Fruit fly (Drosophila melanogaster) whole organism, embryonic: ENCODE data around the gene dpr18.

ENCODE experiments used
- Aef1 ChIP-seq: fragments of 200-800 bp; sonication (Bioruptor generic); IDR thresholded peaks from 3 replicates; pipeline ENCODE4 v1.3.6; 2022; ENCODE audit warnings: missing biosample characterization, missing genetic modification characterization
- Asciz ChIP-seq: fragments of 200-800 bp; sonication (Bioruptor generic); optimal IDR thresholded peaks from 2 replicates; lab custom pipeline; 2017; ENCODE audit warnings: missing biosample characterization, mild to moderate bottlenecking, missing genetic modification characterization, missing genetic modification reagents
- Bdp1 ChIP-seq: fragments of 200-800 bp; sonication (Bioruptor generic); optimal IDR thresholded peaks from 3 replicates; lab custom pipeline; 2016; ENCODE audit warnings: missing biosample characterization, missing genetic modification characterization
- Bteb2 ChIP-seq: fragments of 200-800 bp; sonication (Bioruptor generic); optimal IDR thresholded peaks from 2 replicates; lab custom pipeline; 2016; ENCODE audit warnings: missing biosample characterization, missing genetic modification characterization
- CG10431 ChIP-seq: fragments of 200-800 bp; sonication (Bioruptor generic); optimal IDR thresholded peaks from 3 replicates; lab custom pipeline; 2018; ENCODE audit warnings: missing biosample characterization, mild to moderate bottlenecking, missing genetic modification characterization
- CG10654 ChIP-seq: fragments of 200-800 bp; sonication (Bioruptor generic); optimal IDR thresholded peaks from 2 replicates; lab custom pipeline; 2016; ENCODE audit warnings: missing biosample characterization, missing genetic modification characterization
- CG12299 ChIP-seq: fragments of 200-800 bp; sonication (Bioruptor generic); optimal IDR thresholded peaks from 2 replicates; lab custom pipeline; 2018; ENCODE audit warnings: missing biosample characterization, mild to moderate bottlenecking, missing genetic modification characterization
- CG12744 ChIP-seq: fragments of 200-800 bp; sonication (Bioruptor generic); optimal IDR thresholded peaks from 2 replicates; lab custom pipeline; 2016; ENCODE audit warnings: missing biosample characterization, missing genetic modification characterization
- CG14710 ChIP-seq: fragments of 200-800 bp; sonication (Bioruptor generic); optimal IDR thresholded peaks from 3 replicates; lab custom pipeline; 2019; ENCODE audit warnings: missing biosample characterization, mild to moderate bottlenecking, missing genetic modification characterization, moderate library complexity
- CG16815 ChIP-seq: fragments of 200-800 bp; sonication (Bioruptor generic); optimal IDR thresholded peaks from 3 replicates; lab custom pipeline; 2017; ENCODE audit warnings: missing biosample characterization, mild to moderate bottlenecking, missing genetic modification characterization
- CG17385 ChIP-seq: fragments of 200-800 bp; sonication (Bioruptor generic); optimal IDR thresholded peaks from 3 replicates; lab custom pipeline; 2018; ENCODE audit warnings: missing biosample characterization, mild to moderate bottlenecking, missing genetic modification characterization
- CG17912 ChIP-seq: fragments of 200-800 bp; sonication (Bioruptor generic); optimal IDR thresholded peaks from 2 replicates; lab custom pipeline; 2018; ENCODE audit warnings: missing biosample characterization, mild to moderate bottlenecking, missing genetic modification characterization
- CG2116 ChIP-seq: fragments of 200-800 bp; sonication (Bioruptor generic); optimal IDR thresholded peaks from 3 replicates; lab custom pipeline; 2018; ENCODE audit warnings: missing biosample characterization, mild to moderate bottlenecking, missing genetic modification characterization
- CG2889 ChIP-seq: fragments of 200-800 bp; sonication (Bioruptor generic); IDR thresholded peaks from 3 replicates; pipeline ENCODE4 v1.3.6; 2022; ENCODE audit warnings: missing biosample characterization, missing genetic modification characterization
- CG34422 ChIP-seq: fragments of 200-800 bp; sonication (Bioruptor generic); IDR thresholded peaks from 3 replicates; pipeline ENCODE4 v1.3.6; 2022; ENCODE audit warnings: missing biosample characterization, missing genetic modification characterization
- CG4707 ChIP-seq: fragments of 200-800 bp; sonication (Bioruptor generic); optimal IDR thresholded peaks from 2 replicates; lab custom pipeline; 2018; ENCODE audit warnings: missing biosample characterization, mild to moderate bottlenecking, missing genetic modification characterization, moderate library complexity
- CG6683 ChIP-seq: fragments of 200-800 bp; sonication (Bioruptor generic); optimal IDR thresholded peaks from 2 replicates; lab custom pipeline; 2017; ENCODE audit warnings: missing biosample characterization, mild to moderate bottlenecking, missing genetic modification characterization, missing genetic modification reagents
- CG7372 ChIP-seq: fragments of 200-800 bp; sonication (Bioruptor generic); IDR thresholded peaks from 2 replicates; pipeline ENCODE4 v1.3.6; 2022; ENCODE audit warnings: missing biosample characterization, missing genetic modification characterization
- CG8359 ChIP-seq: fragments of 200-800 bp; sonication (Bioruptor generic); optimal IDR thresholded peaks from 2 replicates; lab custom pipeline; 2017; ENCODE audit warnings: missing biosample characterization, mild to moderate bottlenecking, missing genetic modification characterization, borderline replicate concordance
- CG8388 ChIP-seq: fragments of 200-800 bp; sonication (Bioruptor generic); optimal IDR thresholded peaks from 2 replicates; lab custom pipeline; 2019; ENCODE audit warnings: missing biosample characterization, mild to moderate bottlenecking, missing genetic modification characterization, moderate library complexity
- D ChIP-seq, 2 experiments: fragments of 200-800 bp in 1 of 2; fragments of >200 bp in 1 of 2; sonication (Bioruptor generic) in 1 of 2; optimal IDR thresholded peaks; 2 replicates in 1 of 2; 3 replicates in 1 of 2; lab custom pipeline; 2017; ENCODE audit warnings: mild to moderate bottlenecking in 1 of 2, missing biosample characterization in 1 of 2, missing genetic modification characterization in 1 of 2, missing genetic modification reagents in 1 of 2
- Dip2 ChIP-seq: fragments of 200-800 bp; sonication (Bioruptor generic); IDR thresholded peaks from 2 replicates; pipeline ENCODE4 v1.3.6; 2022; ENCODE audit warnings: missing biosample characterization, missing genetic modification characterization
- Ets65A ChIP-seq: fragments of 200-800 bp; sonication (Bioruptor generic); peaks from one replicate; lab custom pipeline; 2016; ENCODE audit warnings: missing biosample characterization, missing genetic modification characterization
- Gug ChIP-seq: fragments of 200-800 bp; sonication (Bioruptor generic); IDR thresholded peaks from 4 replicates; pipeline ENCODE4 v1.3.6; 2022; ENCODE audit warnings: missing biosample characterization, missing genetic modification characterization
- HLH54F ChIP-seq: fragments of 200-800 bp; sonication (Bioruptor generic); optimal IDR thresholded peaks from 3 replicates; lab custom pipeline; 2016; ENCODE audit warnings: missing biosample characterization, missing genetic modification characterization
- Hey ChIP-seq: fragments of 200-800 bp; sonication (Bioruptor generic); optimal IDR thresholded peaks from 3 replicates; lab custom pipeline; 2018; ENCODE audit warnings: missing biosample characterization, mild to moderate bottlenecking, missing genetic modification characterization
- Hr51 ChIP-seq, 2 experiments: fragments of 200-800 bp; sonication (Bioruptor generic); optimal IDR thresholded peaks; 2 replicates in 1 of 2; 3 replicates in 1 of 2; lab custom pipeline; 2016 to 2018; ENCODE audit warnings: missing biosample characterization in 2 of 2, missing genetic modification characterization in 2 of 2, mild to moderate bottlenecking in 1 of 2, moderate library complexity in 1 of 2
- Mad ChIP-seq: fragments of 200-800 bp; sonication (Bioruptor generic); optimal IDR thresholded peaks from 2 replicates; lab custom pipeline; 2016; ENCODE audit warnings: missing biosample characterization, missing genetic modification characterization
- Med ChIP-seq: fragments of 200-800 bp; sonication (Bioruptor generic); peaks from one replicate; lab custom pipeline; 2016; ENCODE audit warnings: missing biosample characterization, missing genetic modification characterization, mild to moderate bottlenecking, inconsistent platforms, moderate library complexity
- Meics ChIP-seq: fragments of 200-800 bp; sonication (Bioruptor generic); optimal IDR thresholded peaks from 2 replicates; lab custom pipeline; 2017; ENCODE audit warnings: missing biosample characterization, mild to moderate bottlenecking, missing genetic modification characterization
- Oli ChIP-seq: fragments of 200-800 bp; sonication (Bioruptor generic); optimal IDR thresholded peaks from 2 replicates; lab custom pipeline; 2018; ENCODE audit warnings: missing biosample characterization, mild to moderate bottlenecking, missing genetic modification characterization, moderate library complexity
- Pdp1 ChIP-seq, 2 experiments: fragments of 200-800 bp; sonication (Bioruptor generic); optimal IDR thresholded peaks; 3 replicates each; lab custom pipeline; 2016; ENCODE audit warnings: missing biosample characterization in 2 of 2, missing genetic modification characterization in 2 of 2, mild to moderate bottlenecking in 1 of 2, moderate library complexity in 1 of 2
- Spps ChIP-seq: fragments of 200-800 bp; sonication (Bioruptor generic); optimal IDR thresholded peaks from 2 replicates; lab custom pipeline; 2018; ENCODE audit warnings: missing biosample characterization, mild to moderate bottlenecking, missing genetic modification characterization
- Xbp1 ChIP-seq: fragments of 200-800 bp; sonication (Bioruptor generic); optimal IDR thresholded peaks from 3 replicates; lab custom pipeline; 2016; ENCODE audit warnings: missing biosample characterization, mild to moderate bottlenecking, missing genetic modification characterization
- ab ChIP-seq: fragments of 200-800 bp; sonication (Bioruptor generic); optimal IDR thresholded peaks from 2 replicates; lab custom pipeline; 2016; ENCODE audit warnings: missing biosample characterization, missing genetic modification characterization
- al ChIP-seq: fragments of 200-800 bp; sonication (Bioruptor generic); IDR thresholded peaks from 2 replicates; pipeline ENCODE4 v1.3.6; 2022; ENCODE audit warnings: missing biosample characterization, missing genetic modification characterization
- gcm ChIP-seq: fragments of 200-800 bp; sonication (Bioruptor generic); optimal IDR thresholded peaks from 2 replicates; lab custom pipeline; 2019; ENCODE audit warnings: missing biosample characterization, mild to moderate bottlenecking, missing genetic modification characterization, moderate library complexity
- inv ChIP-seq: fragments of 200-800 bp; sonication (Bioruptor generic); IDR thresholded peaks from 2 replicates; pipeline ENCODE4 v1.3.6; 2022; ENCODE audit warnings: missing biosample characterization, missing genetic modification characterization; ENCODE audit not compliant: partially characterized antibody
- nau ChIP-seq: fragments of 200-800 bp; sonication (Bioruptor generic); optimal IDR thresholded peaks from 3 replicates; lab custom pipeline; 2017; ENCODE audit warnings: missing biosample characterization, mild to moderate bottlenecking, missing genetic modification characterization, missing genetic modification reagents
- nerfin-1 ChIP-seq: fragments of 200-800 bp; sonication (Bioruptor generic); optimal IDR thresholded peaks from 3 replicates; lab custom pipeline; 2019; ENCODE audit warnings: missing biosample characterization, mild to moderate bottlenecking, missing genetic modification characterization, moderate library complexity
- odd ChIP-seq: fragments of 200-800 bp; sonication (Bioruptor generic); optimal IDR thresholded peaks from 2 replicates; lab custom pipeline; 2017; ENCODE audit warnings: missing biosample characterization, mild to moderate bottlenecking, missing genetic modification characterization
- sc ChIP-seq, 3 experiments: fragments of >200 bp in 2 of 3; fragments of 200-800 bp in 1 of 3; sonication (Bioruptor generic) in 1 of 3; optimal IDR thresholded peaks; 2 replicates in 2 of 3; 3 replicates in 1 of 3; lab custom pipeline; 2017; ENCODE audit warnings: mild to moderate bottlenecking in 1 of 3, missing biosample characterization in 1 of 3, missing genetic modification characterization in 1 of 3, missing genetic modification reagents in 1 of 3
- scrt ChIP-seq: fragments of 200-800 bp; sonication (Bioruptor generic); optimal IDR thresholded peaks from 2 replicates; lab custom pipeline; 2018; ENCODE audit warnings: missing biosample characterization, mild to moderate bottlenecking, missing genetic modification characterization, moderate library complexity
- sisA ChIP-seq: fragments of 200-800 bp; sonication (Bioruptor generic); IDR thresholded peaks from 2 replicates; pipeline ENCODE4 v1.3.6; 2022; ENCODE audit warnings: missing biosample characterization, missing genetic modification characterization
- sr ChIP-seq: fragments of 200-800 bp; sonication (Bioruptor generic); IDR thresholded peaks from 3 replicates; pipeline ENCODE4 v1.3.6; 2022; ENCODE audit warnings: missing biosample characterization, missing genetic modification characterization
- tin ChIP-seq: fragments of 200-800 bp; sonication (Bioruptor generic); optimal IDR thresholded peaks from 3 replicates; lab custom pipeline; 2016; ENCODE audit warnings: missing biosample characterization, missing genetic modification characterization
- trem ChIP-seq: fragments of 200-800 bp; optimal IDR thresholded peaks from 3 replicates; lab custom pipeline; 2019; ENCODE audit warnings: missing biosample characterization, mild to moderate bottlenecking, missing genetic modification characterization, moderate library complexity
- vvl ChIP-seq: fragments of 200-800 bp; sonication (Bioruptor generic); IDR thresholded peaks from 2 replicates; pipeline ENCODE4 v1.3.6; 2022; ENCODE audit warnings: missing biosample characterization, missing genetic modification characterization
- zf30C ChIP-seq: fragments of 200-800 bp; sonication (Bioruptor generic); optimal IDR thresholded peaks from 3 replicates; lab custom pipeline; 2018; ENCODE audit warnings: missing biosample characterization, mild to moderate bottlenecking, missing genetic modification characterization

The dpr18 gene

dm6 chrX:16091431-16091990, 28.0 kb downstream of the dpr18 start, which contains the start of gene Tob (continued):
- TF ChIP-seq Aef1 (GFP tag; lab: Robert Waterston, UW) (peak; percentile 81), Oli (tag; lab: Kevin White, UChicago) (no peak), CG12299 (tag; lab: Kevin White, UChicago) (no peak), CG4707 (GFP tag; lab: Kevin White, UChicago) (no peak), nerfin-1 (tag; lab: Kevin White, UChicago) (no peak), CG7372 (no peak), Spps (tag; lab: Kevin White, UChicago) (no peak), sr (GFP tag; lab: Robert Waterston, UW) (peak; percentile 61; the same call in 2 of the 3 replicates), CG10654 (no peak), D (optimal IDR thresholded peaks at IDR 0.05; lab: Kevin White, UChicago) (no peak), D (GFP tag; optimal IDR thresholded peaks at IDR 0.05; lab: Kevin White, UChicago) (no peak), Bteb2 (no peak), Hr51 (GFP tag; optimal IDR thresholded peaks at IDR 0.05; lab: Kevin White, UChicago) (peak in 1 of 2 experiments; percentile 6), sc (optimal IDR thresholded peaks at IDR 0.05; lab: Kevin White, UChicago) (no peak), sc (GFP tag; optimal IDR thresholded peaks at IDR 0.05; lab: Kevin White, UChicago) (no peak), CG14710 (no peak), CG8388 (GFP tag; lab: Kevin White, UChicago) (no peak), Med (GFP tag; lab: Kevin White, UChicago) (peak; percentile 84), ab (no peak), Bdp1 (no peak), CG16815 (GFP tag; lab: Kevin White, UChicago) (no peak), CG12744 (no peak), Mad (GFP tag; lab: Kevin White, UChicago) (no peak), Pdp1 (GFP tag; optimal IDR thresholded peaks at IDR 0.05; lab: Kevin White, UChicago) (peak in 1 of 2 experiments; percentile 84), Xbp1 (no peak), Gug (GFP tag; lab: Robert Waterston, UW) (no peak), inv (GFP tag; lab: Robert Waterston, UW) (peak; percentile 8; the same call in 1 of the 2 replicates), trem (no peak), nau (GFP tag; lab: Kevin White, UChicago) (no peak), CG2889 (0 out of 3 replicates have a peak, but pooled peaks have one; percentile 3), CG34422 (0 out of 3 replicates have a peak, but pooled peaks have one; percentile 42), Asciz (GFP tag; lab: Kevin White, UChicago) (no peak), gcm (GFP tag; lab: Kevin White, UChicago) (peak; percentile 8), CG2116 (GFP tag; lab: Kevin White, UChicago) (no peak), Ets65A (GFP tag; lab: Kevin White, UChicago) (no peak), sisA (GFP tag; lab: Robert Waterston, UW) (no peak), vvl (GFP tag; lab: Robert Waterston, UW) (no peak), CG17912 (no peak), Hey (tag; lab: Kevin White, UChicago) (peak; percentile 11), al (GFP tag; lab: Robert Waterston, UW) (no peak), zf30C (GFP tag; lab: Kevin White, UChicago) (no peak), tin (GFP tag; lab: Kevin White, UChicago) (no peak), CG10431 (GFP tag; lab: Kevin White, UChicago) (no peak), CG6683 (GFP tag; lab: Kevin White, UChicago) (no peak), Dip2 (GFP tag; lab: Robert Waterston, UW) (no peak), odd (GFP tag; lab: Kevin White, UChicago) (peak; percentile 3), scrt (GFP tag; lab: Kevin White, UChicago) (no peak), HLH54F (GFP tag; lab: Kevin White, UChicago) (no peak), CG17385 (GFP tag; lab: Kevin White, UChicago) (peak; percentile 12), CG8359 (GFP tag; lab: Kevin White, UChicago) (no peak), Meics (GFP tag; lab: Kevin White, UChicago) (peak; percentile 100)
